Worm (Caenorhabditis elegans) whole organism, L3 larva: Measurements from ENCODE around the gene che-2.

Experiments
- elt-2 ChIP-seq: sonication (generic microtip); optimal IDR thresholded peaks from 2 replicates; lab custom pipeline; 2016; ENCODE audit warnings: missing genetic modification reagents, mild to moderate bottlenecking, missing genetic modification characterization, missing compliant biosample characterization
- nhr-77 ChIP-seq: fragments of 150-350 bp; optimal IDR thresholded peaks from 2 replicates; lab custom pipeline; 2014; ENCODE audit warnings: missing biosample characterization, missing genetic modification characterization

DNA sequence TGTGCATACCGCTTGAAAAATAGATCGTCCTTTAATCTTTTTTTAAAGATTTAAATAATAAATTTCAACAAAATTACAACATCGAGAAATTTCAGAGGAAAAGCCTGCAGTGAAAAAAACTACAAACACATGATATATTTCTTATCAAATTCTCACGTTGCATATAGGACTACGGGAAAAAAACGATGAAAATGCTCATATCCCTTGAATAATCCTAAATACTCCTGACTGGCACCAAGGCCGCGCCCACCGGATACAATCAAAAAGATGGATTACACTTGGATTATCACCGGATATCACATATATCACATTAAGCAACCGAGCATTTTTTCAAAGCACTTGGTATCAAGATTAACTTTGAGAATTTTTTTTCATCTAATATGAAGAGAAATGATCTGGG lies 32.8 kb downstream of the che-2 start:
- no peak for TF ChIP-seq elt-2 (tag; lab: Kevin White, UChicago)
- TF ChIP-seq nhr-77 (tag; lab: Kevin White, UChicago), result no peak
